Worm (Caenorhabditis elegans): ENCODE measurements around the gene pho-13.

Gene pho-13

DNA sequence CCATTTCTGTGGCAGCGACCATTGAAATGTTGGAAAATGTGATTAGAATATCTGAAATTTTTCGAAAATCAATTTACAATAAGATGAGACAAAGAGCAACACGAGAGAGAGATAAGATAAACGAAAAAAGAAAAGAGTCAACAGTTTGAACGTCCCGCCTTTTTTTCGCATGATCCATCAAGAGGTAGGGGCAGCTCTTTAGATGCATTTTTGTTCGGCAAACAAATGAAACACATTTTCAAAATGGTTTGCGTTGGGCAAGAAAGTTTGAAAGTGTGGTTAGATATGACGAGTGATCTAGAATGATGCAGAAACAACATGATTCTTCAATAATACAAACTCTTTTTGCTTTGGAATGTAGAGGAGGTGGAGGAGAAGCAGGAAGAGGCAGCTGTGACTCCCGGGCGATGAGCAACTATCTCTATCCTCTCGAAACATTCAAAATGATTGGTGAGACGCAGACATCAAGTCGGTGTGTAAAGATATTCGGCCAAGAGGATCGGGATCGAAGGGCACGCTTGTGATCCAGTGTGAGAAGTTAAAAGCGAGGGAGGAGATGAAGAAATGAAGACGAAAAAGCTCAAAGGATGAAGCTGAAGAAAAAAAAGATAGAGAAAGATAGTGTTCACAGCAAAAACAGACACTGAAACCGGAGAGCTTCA, 37.8 kb upstream of the pho-13 start, which contains the start of gene F46C5.6 (continued):
- TF ChIP-seq sptf-1 (tag; optimal IDR thresholded peaks at IDR 0.05) (no peak), sox-4 (tag; optimal IDR thresholded peaks at IDR 0.05) (no peak), ets-5 (GFP tag; IDR thresholded peaks at IDR 0.05) (no peak), swsn-7 (tag; optimal IDR thresholded peaks at IDR 0.05) (peak; percentile 9), grh-1 (GFP tag; IDR thresholded peaks at IDR 0.05) (no peak), ceh-82 (tag; optimal IDR thresholded peaks at IDR 0.05) (no peak), fkh-10 (GFP tag; optimal IDR thresholded peaks at IDR 0.05) (no peak), mep-1 (tag; optimal IDR thresholded peaks at IDR 0.05) (no peak), tbx-2 (tag; optimal IDR thresholded peaks at IDR 0.05) (peak; percentile 19), nhr-71 (tag; optimal IDR thresholded peaks at IDR 0.05) (peak; percentile 73), nhr-76 (tag; optimal IDR thresholded peaks at IDR 0.05) (no peak), lin-14 (GFP tag; optimal IDR thresholded peaks at IDR 0.05) (peak; percentile 83), efl-3 (GFP tag; optimal IDR thresholded peaks at IDR 0.05) (no peak), rnt-1 (tag; optimal IDR thresholded peaks at IDR 0.05) (peak; percentile 66), nhr-19 (GFP tag; conservative IDR thresholded peaks at IDR 0.05) (peak; percentile 30; the same call in 1 of the 2 replicates), unc-130 (tag; optimal IDR thresholded peaks at IDR 0.05) (no peak), ztf-4 (tag; optimal IDR thresholded peaks at IDR 0.05) (no peak), snu-23 (GFP tag; optimal IDR thresholded peaks at IDR 0.05) (peak; percentile 45)

DNA sequence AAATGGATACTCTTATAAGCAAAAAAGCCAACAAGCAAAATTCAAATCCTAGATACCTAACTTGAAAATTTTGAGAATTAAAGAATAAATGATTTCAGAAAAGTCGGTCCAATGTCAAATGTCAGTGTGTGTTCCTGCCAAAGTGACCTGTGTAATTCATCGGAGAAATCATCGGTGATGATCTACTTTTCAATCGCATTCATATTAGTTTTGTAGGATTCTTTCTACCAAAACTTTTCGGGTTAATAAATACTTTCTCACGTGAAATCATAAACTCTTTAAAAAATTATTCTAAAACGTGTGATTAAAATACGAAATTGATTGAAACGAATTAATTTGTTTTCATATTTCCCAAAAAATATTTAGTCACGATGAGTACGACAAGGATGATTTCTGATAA, 32.2 kb upstream of the pho-13 start, which contains the start of gene F46C5.7:
Gene F46C5.7, plus strand, starts transcription at position 301 of the 400 bp plus-strand sequence.
- no peak for TF ChIP-seq snu-23 (GFP tag; optimal IDR thresholded peaks at IDR 0.05)
- no peak for TF ChIP-seq nhr-11 (tag; optimal IDR thresholded peaks at IDR 0.05)
- no peak for TF ChIP-seq lin-15B (tag; optimal IDR thresholded peaks at IDR 0.05)

DNA sequence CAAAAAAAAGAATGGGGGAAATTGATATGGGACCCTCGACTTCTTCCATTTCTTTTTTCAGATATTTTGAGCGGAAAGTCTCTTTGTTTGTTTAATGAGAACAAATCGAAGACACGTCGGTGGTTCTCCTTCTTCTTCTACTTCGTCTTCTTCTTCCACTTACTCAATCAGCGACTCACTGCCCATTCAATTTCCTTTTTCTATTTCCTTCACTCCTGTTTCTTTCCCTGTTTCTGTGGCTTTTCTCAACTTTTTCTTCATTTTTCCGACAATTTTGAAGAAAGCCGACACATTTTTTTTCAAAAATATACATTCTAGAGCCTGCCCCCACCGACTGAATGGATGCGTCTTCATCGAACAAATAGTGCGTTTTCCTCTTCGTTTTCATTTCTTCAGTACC, 29.0 kb upstream of the pho-13 start, which contains the start of gene F46C5.4:
Gene F46C5.4, plus strand, starts transcription at position 222 of the 400 bp plus-strand sequence.
- TF ChIP-seq lin-14 (GFP tag; optimal IDR thresholded peaks at IDR 0.05) = peak; percentile 66
- TF ChIP-seq fkh-10 (GFP tag; optimal IDR thresholded peaks at IDR 0.05) = peak; percentile 85
- TF ChIP-seq efl-3 (GFP tag; optimal IDR thresholded peaks at IDR 0.05) = no peak

DNA sequence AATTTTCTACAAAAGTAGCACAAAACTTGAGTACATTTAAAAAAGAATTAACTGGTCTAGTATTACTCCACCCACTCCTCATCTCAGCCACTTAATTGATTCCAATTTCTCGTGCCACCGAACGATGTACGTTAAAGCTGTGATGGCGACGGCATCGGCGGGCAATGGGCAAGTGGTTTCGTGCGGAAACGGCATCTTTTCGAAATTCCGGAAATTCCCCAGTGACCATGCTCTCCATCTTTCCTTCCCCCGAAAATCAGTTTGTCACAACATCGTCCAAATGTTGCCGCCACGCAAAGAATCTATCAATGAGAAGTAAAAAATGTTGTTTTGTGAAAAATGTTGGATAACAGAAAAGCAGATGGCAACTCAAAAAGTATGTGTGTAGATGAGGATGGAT, 26.1 kb upstream of the pho-13 start:
- no peak for TF ChIP-seq rnt-1 (tag; optimal IDR thresholded peaks at IDR 0.05)
- peak; percentile 36 for TF ChIP-seq lin-14 (GFP tag; optimal IDR thresholded peaks at IDR 0.05)

DNA sequence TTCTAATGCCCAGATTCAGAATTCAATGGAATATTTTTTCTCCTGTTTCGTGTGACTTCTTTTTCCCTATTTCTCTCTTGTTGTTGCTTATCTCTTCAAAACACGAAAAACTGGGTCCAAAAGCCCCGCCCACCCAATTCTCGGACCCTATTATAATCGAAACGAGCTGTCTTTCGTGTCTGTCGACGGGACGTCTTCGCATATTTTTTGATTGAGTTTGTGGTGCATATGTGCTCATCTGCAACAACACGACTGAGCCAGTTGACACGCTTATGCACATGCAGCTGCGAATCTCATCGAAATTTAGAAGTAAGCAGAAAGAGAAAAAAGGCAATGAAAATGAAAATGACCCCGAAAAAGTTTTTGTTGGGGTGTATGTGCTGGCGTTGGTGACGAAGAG, 24.1 kb upstream of the pho-13 start:
- no peak for TF ChIP-seq pag-3 (tag; optimal IDR thresholded peaks at IDR 0.05; ENCODE audit: borderline replicate concordance, insufficient read depth)
- no peak for TF ChIP-seq lin-13 (GFP tag; optimal IDR thresholded peaks at IDR 0.05)
- TF ChIP-seq nhr-84 (tag; optimal IDR thresholded peaks at IDR 0.05) = no peak
- no peak for TF ChIP-seq C16A3.4 (tag; optimal IDR thresholded peaks at IDR 0.05)
- peak; percentile 42 for TF ChIP-seq lin-14 (GFP tag; optimal IDR thresholded peaks at IDR 0.05)

DNA sequence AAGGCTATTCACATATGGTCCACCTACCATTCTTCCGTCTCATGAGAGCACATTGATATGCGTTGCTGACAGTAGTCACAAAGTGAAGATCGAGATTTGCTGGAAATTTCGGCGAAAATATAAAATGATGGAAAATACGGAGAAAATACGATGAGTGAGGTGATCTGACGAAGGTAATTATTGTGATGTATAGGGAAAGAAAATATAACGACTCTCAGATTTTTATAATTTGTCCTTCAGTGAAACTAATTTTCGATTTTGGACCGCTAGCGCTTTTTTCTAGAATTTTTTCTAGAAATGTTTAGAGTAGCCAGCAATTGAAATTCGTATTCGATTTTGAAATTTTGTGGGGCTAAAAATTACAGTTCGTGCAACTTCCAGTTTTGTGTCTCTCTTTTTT, 22.4 kb upstream of the pho-13 start, which contains the start of gene F46C5.2:
Gene F46C5.2, minus strand, starts transcription at position 101 of the 400 bp plus-strand sequence.
- TF ChIP-seq skn-1 (tag; optimal IDR thresholded peaks at IDR 0.05) (no peak), lsy-2 (tag; optimal IDR thresholded peaks at IDR 0.05) (no peak), C16A3.4 (tag; optimal IDR thresholded peaks at IDR 0.05) (no peak), zip-4 (GFP tag; optimal IDR thresholded peaks at IDR 0.05) (no peak), swsn-7 (tag; optimal IDR thresholded peaks at IDR 0.05) (no peak), tlp-1 (tag; optimal IDR thresholded peaks at IDR 0.05) (no peak), blmp-1 (tag; optimal IDR thresholded peaks at IDR 0.05) (no peak), vab-15 (tag; optimal IDR thresholded peaks at IDR 0.05) (no peak), nhr-47 (tag; optimal IDR thresholded peaks at IDR 0.05) (no peak), ets-5 (GFP tag; IDR thresholded peaks at IDR 0.05) (no peak), fkh-10 (GFP tag; optimal IDR thresholded peaks at IDR 0.05) (no peak), F16B12.6 (tag; optimal IDR thresholded peaks at IDR 0.05) (no peak), nhr-12 (tag; optimal IDR thresholded peaks at IDR 0.05) (no peak)

All from whole organism, L1 larva.